Fruit fly (Drosophila melanogaster) whole organism, embryonic: ENCODE measurements around the gene CG32102.

ENCODE experiments used
- Ada2b ChIP-seq: fragments of 200-800 bp; sonication (Bioruptor generic); IDR thresholded peaks from 2 replicates; pipeline ENCODE4 v1.3.6; 2022; ENCODE audit warnings: missing biosample characterization, missing genetic modification characterization
- Awh ChIP-seq: fragments of 200-800 bp; sonication (Bioruptor generic); IDR thresholded peaks from 2 replicates; pipeline ENCODE4, ENCODE4 v1.3.6; 2022; ENCODE audit warnings: missing biosample characterization, missing genetic modification characterization
- B-H2 ChIP-seq: fragments of 200-800 bp; sonication (Bioruptor generic); optimal IDR thresholded peaks from 2 replicates; lab custom pipeline; 2018; ENCODE audit warnings: missing biosample characterization, mild to moderate bottlenecking, missing genetic modification characterization
- CG10366 ChIP-seq: fragments of 200-800 bp; sonication (Bioruptor generic); IDR thresholded peaks from 2 replicates; pipeline ENCODE4 v1.3.6; 2022; ENCODE audit warnings: missing biosample characterization, missing genetic modification characterization
- CG10654 ChIP-seq: fragments of 200-800 bp; sonication (Bioruptor generic); optimal IDR thresholded peaks from 2 replicates; lab custom pipeline; 2016; ENCODE audit warnings: missing biosample characterization, missing genetic modification characterization
- CG11085 ChIP-seq: fragments of 200-800 bp; sonication (Bioruptor generic); IDR thresholded peaks from 2 replicates; pipeline ENCODE4 v1.3.6; 2022; ENCODE audit warnings: missing biosample characterization, missing genetic modification characterization
- CG11247 ChIP-seq: fragments of 200-800 bp; sonication (Bioruptor generic); IDR thresholded peaks from 2 replicates; pipeline ENCODE4 v1.3.6; 2022; ENCODE audit warnings: missing biosample characterization, missing genetic modification characterization
- CG12071 ChIP-seq: fragments of 200-800 bp; sonication (Bioruptor generic); optimal IDR thresholded peaks from 3 replicates; lab custom pipeline; 2018; ENCODE audit warnings: missing biosample characterization, mild to moderate bottlenecking, missing genetic modification characterization
- CG12769 ChIP-seq: fragments of 200-800 bp; sonication (Bioruptor generic); optimal IDR thresholded peaks from 2 replicates; lab custom pipeline; 2019; ENCODE audit warnings: missing biosample characterization, mild to moderate bottlenecking, missing genetic modification characterization, moderate library complexity
- CG13287 ChIP-seq: fragments of 200-800 bp; sonication (Bioruptor generic); IDR thresholded peaks from 2 replicates; pipeline ENCODE4 v1.3.6; 2022; ENCODE audit warnings: missing biosample characterization, missing genetic modification characterization; ENCODE audit not compliant: partially characterized antibody
- CG13894 ChIP-seq: fragments of 200-800 bp; sonication (Bioruptor generic); optimal IDR thresholded peaks from 3 replicates; lab custom pipeline; 2018; ENCODE audit warnings: missing biosample characterization, mild to moderate bottlenecking, missing genetic modification characterization, moderate library complexity
- CG14860 ChIP-seq: fragments of 200-800 bp; sonication (Bioruptor generic); IDR thresholded peaks from 3 replicates; pipeline ENCODE4 v1.3.6; 2022; ENCODE audit warnings: missing biosample characterization, missing genetic modification characterization; ENCODE audit not compliant: partially characterized antibody
- CG2199 ChIP-seq: fragments of 200-800 bp; sonication (Bioruptor generic); IDR thresholded peaks from 3 replicates; pipeline ENCODE4 v1.3.6; 2022; ENCODE audit warnings: missing biosample characterization, missing genetic modification characterization
- CG3163 ChIP-seq: fragments of 200-800 bp; sonication (Bioruptor generic); optimal IDR thresholded peaks from 3 replicates; lab custom pipeline; 2016; ENCODE audit warnings: missing biosample characterization, missing genetic modification characterization
- CG3407 ChIP-seq: fragments of 200-800 bp; sonication (Bioruptor generic); optimal IDR thresholded peaks from 2 replicates; lab custom pipeline; 2018; ENCODE audit warnings: missing biosample characterization, mild to moderate bottlenecking, missing genetic modification characterization
- CG4360 ChIP-seq: fragments of 200-800 bp; sonication (Bioruptor generic); IDR thresholded peaks from 2 replicates; pipeline ENCODE4 v1.3.6; 2022; ENCODE audit warnings: missing biosample characterization, missing genetic modification characterization
- CG43689 ChIP-seq: fragments of 200-800 bp; sonication (Bioruptor generic); IDR thresholded peaks from 2 replicates; pipeline ENCODE4 v1.3.6; 2022; ENCODE audit warnings: missing biosample characterization, missing genetic modification characterization
- CG4854 ChIP-seq: fragments of 200-800 bp; sonication (Bioruptor generic); optimal IDR thresholded peaks from 2 replicates; lab custom pipeline; 2016; ENCODE audit warnings: missing biosample characterization, missing genetic modification characterization, inconsistent platforms
- CG7963 ChIP-seq: fragments of 200-800 bp; sonication (Bioruptor generic); IDR thresholded peaks from 3 replicates; pipeline ENCODE4 v1.3.6; 2022; ENCODE audit warnings: missing biosample characterization, missing genetic modification characterization; ENCODE audit not compliant: partially characterized antibody
- CG8388 ChIP-seq: fragments of 200-800 bp; sonication (Bioruptor generic); optimal IDR thresholded peaks from 2 replicates; lab custom pipeline; 2019; ENCODE audit warnings: missing biosample characterization, mild to moderate bottlenecking, missing genetic modification characterization, moderate library complexity
- CG9817 ChIP-seq: fragments of 200-800 bp; sonication (Bioruptor generic); optimal IDR thresholded peaks from 2 replicates; lab custom pipeline; 2018; ENCODE audit warnings: missing biosample characterization, mild to moderate bottlenecking, missing genetic modification characterization, moderate library complexity
- CHES-1-like ChIP-seq: fragments of 200-800 bp; sonication (Bioruptor generic); optimal IDR thresholded peaks from 2 replicates; lab custom pipeline; 2016; ENCODE audit warnings: missing biosample characterization, missing genetic modification characterization
- CTCF ChIP-seq: fragments of 200-800 bp; sonication (Bioruptor generic); optimal IDR thresholded peaks from 2 replicates; lab custom pipeline; 2017; ENCODE audit warnings: missing biosample characterization, mild to moderate bottlenecking, missing genetic modification characterization, moderate library complexity
- Dad ChIP-seq: fragments of 200-800 bp; sonication (Bioruptor generic); optimal IDR thresholded peaks from 3 replicates; lab custom pipeline; 2016; ENCODE audit warnings: missing biosample characterization, missing genetic modification characterization
- Deaf1 ChIP-seq: fragments of 200-800 bp; optimal IDR thresholded peaks from 3 replicates; lab custom pipeline; 2019; ENCODE audit warnings: missing biosample characterization, mild to moderate bottlenecking, missing genetic modification characterization, moderate library complexity
- Gsc ChIP-seq: fragments of 200-800 bp; sonication (Bioruptor generic); IDR thresholded peaks from 2 replicates; pipeline ENCODE4 v1.3.6; 2022; ENCODE audit warnings: missing biosample characterization, missing genetic modification characterization
- Mad ChIP-seq: fragments of 200-800 bp; sonication (Bioruptor generic); optimal IDR thresholded peaks from 2 replicates; lab custom pipeline; 2016; ENCODE audit warnings: missing biosample characterization, missing genetic modification characterization
- NC2β ChIP-seq: fragments of 200-800 bp; sonication (Bioruptor generic); optimal IDR thresholded peaks from 2 replicates; lab custom pipeline; 2016; ENCODE audit warnings: missing biosample characterization, missing genetic modification characterization
- NK7.1 ChIP-seq: fragments of 200-800 bp; sonication (Bioruptor generic); optimal IDR thresholded peaks from 3 replicates; lab custom pipeline; 2016; ENCODE audit warnings: missing biosample characterization, missing genetic modification characterization
- Nf-YA ChIP-seq: fragments of 200-800 bp; sonication (Bioruptor generic); IDR thresholded peaks from 2 replicates; pipeline ENCODE4 v1.3.6; 2022; ENCODE audit warnings: missing biosample characterization, missing genetic modification characterization
- Optix ChIP-seq: fragments of 200-800 bp; sonication (Bioruptor generic); IDR thresholded peaks from 3 replicates; pipeline ENCODE4 v1.3.6; 2022; ENCODE audit warnings: missing biosample characterization, missing genetic modification characterization
- Six4 ChIP-seq: fragments of 200-800 bp; sonication (Bioruptor generic); optimal IDR thresholded peaks from 2 replicates; lab custom pipeline; 2016; ENCODE audit warnings: missing biosample characterization, missing genetic modification characterization
- Trl ChIP-seq, 3 experiments: fragments of >200 bp in 2 of 3; fragments of 200-800 bp in 1 of 3; sonication (Bioruptor generic) in 1 of 3; optimal IDR thresholded peaks; 2 replicates in 1 of 3; 3 replicates in 2 of 3; lab custom pipeline; 2016 to 2017; ENCODE audit warnings: missing biosample characterization in 1 of 3, missing genetic modification characterization in 1 of 3
- ab ChIP-seq: fragments of 200-800 bp; sonication (Bioruptor generic); optimal IDR thresholded peaks from 2 replicates; lab custom pipeline; 2016; ENCODE audit warnings: missing biosample characterization, missing genetic modification characterization
- crol ChIP-seq: fragments of 200-800 bp; sonication (Bioruptor generic); IDR thresholded peaks from 2 replicates; pipeline ENCODE4 v1.3.6; 2022; ENCODE audit warnings: missing biosample characterization, missing genetic modification characterization
- esg ChIP-seq: fragments of 200-800 bp; sonication (Bioruptor generic); conservative IDR thresholded peaks from 2 replicates; pipeline ENCODE4 v1.3.6; 2022; ENCODE audit warnings: missing biosample characterization, missing genetic modification characterization
- gcm2 ChIP-seq: fragments of 200-800 bp; sonication (Bioruptor generic); optimal IDR thresholded peaks from 2 replicates; lab custom pipeline; 2016; ENCODE audit warnings: missing biosample characterization, missing genetic modification characterization
- ham ChIP-seq: fragments of 200-800 bp; sonication (Bioruptor generic); IDR thresholded peaks from 2 replicates; pipeline ENCODE4 v1.3.6; 2022; ENCODE audit warnings: missing biosample characterization, missing genetic modification characterization
- insv ChIP-seq, 2 experiments: fragments of 200-800 bp; sonication (Bioruptor generic); optimal IDR thresholded peaks; 3 replicates each; lab custom pipeline; 2016 to 2018; ENCODE audit warnings: missing biosample characterization in 2 of 2, missing genetic modification characterization in 2 of 2
- lbe ChIP-seq: fragments of 200-800 bp; sonication (Bioruptor generic); optimal IDR thresholded peaks from 2 replicates; lab custom pipeline; 2016; ENCODE audit warnings: missing biosample characterization, mild to moderate bottlenecking, missing genetic modification characterization
- mam ChIP-seq: fragments of 200-800 bp; sonication (Bioruptor generic); optimal IDR thresholded peaks from 3 replicates; lab custom pipeline; 2016; ENCODE audit warnings: missing biosample characterization, missing genetic modification characterization
- pb ChIP-seq: fragments of 200-800 bp; sonication (Bioruptor generic); optimal IDR thresholded peaks from 3 replicates; lab custom pipeline; 2016; ENCODE audit warnings: missing biosample characterization, missing genetic modification characterization
- sens-2 ChIP-seq: fragments of 200-800 bp; sonication (Bioruptor generic); IDR thresholded peaks from 2 replicates; pipeline ENCODE4 v1.3.6; 2022; ENCODE audit warnings: missing biosample characterization, missing genetic modification characterization
- sob ChIP-seq: fragments of 200-800 bp; sonication (Bioruptor generic); IDR thresholded peaks from 2 replicates; pipeline ENCODE4 v1.3.6; 2022; ENCODE audit warnings: missing biosample characterization, missing genetic modification characterization
- sqz ChIP-seq: fragments of 200-800 bp; sonication (Bioruptor generic); optimal IDR thresholded peaks from 3 replicates; lab custom pipeline; 2018; ENCODE audit warnings: missing biosample characterization, mild to moderate bottlenecking, missing genetic modification characterization
- sr ChIP-seq: fragments of 200-800 bp; sonication (Bioruptor generic); IDR thresholded peaks from 3 replicates; pipeline ENCODE4 v1.3.6; 2022; ENCODE audit warnings: missing biosample characterization, missing genetic modification characterization
- tup ChIP-seq: fragments of 200-800 bp; sonication (Bioruptor generic); optimal IDR thresholded peaks from 2 replicates; lab custom pipeline; 2016; ENCODE audit warnings: missing biosample characterization, mild to moderate bottlenecking, missing genetic modification characterization, moderate library complexity
- tx ChIP-seq: fragments of 200-800 bp; sonication (Bioruptor generic); optimal IDR thresholded peaks from 2 replicates; lab custom pipeline; 2016; ENCODE audit warnings: missing biosample characterization, missing genetic modification characterization
- vnd ChIP-seq: fragments of 200-800 bp; sonication (Bioruptor generic); IDR thresholded peaks from 3 replicates; pipeline ENCODE4 v1.3.6; 2022; ENCODE audit warnings: missing biosample characterization, missing genetic modification characterization; ENCODE audit not compliant: partially characterized antibody
- vvl ChIP-seq: fragments of 200-800 bp; sonication (Bioruptor generic); IDR thresholded peaks from 2 replicates; pipeline ENCODE4 v1.3.6; 2022; ENCODE audit warnings: missing biosample characterization, missing genetic modification characterization
- wdn ChIP-seq: fragments of 200-800 bp; sonication (Bioruptor generic); IDR thresholded peaks from 2 replicates; pipeline ENCODE4 v1.3.6; 2022; ENCODE audit warnings: missing biosample characterization, missing genetic modification characterization
- z ChIP-seq: fragments of 200-800 bp; sonication (Bioruptor generic); IDR thresholded peaks from 3 replicates; pipeline ENCODE4 v1.3.6; 2022; ENCODE audit warnings: missing biosample characterization, missing genetic modification characterization
- zen ChIP-seq: fragments of 200-800 bp; sonication (Bioruptor generic); optimal IDR thresholded peaks from 3 replicates; lab custom pipeline; 2018; ENCODE audit warnings: missing biosample characterization, mild to moderate bottlenecking, missing genetic modification characterization, moderate library complexity

CG32102 gene

dm6 chr3L:12501249-12501648, 31.7 kb upstream of the CG32102 start, which contains the start of the genes CG10638 and CG10681 (continued):
- TF ChIP-seq CG13287 (GFP tag; lab: Robert Waterston, UW) (peak; percentile 65), CG4360 (GFP tag; lab: Robert Waterston, UW) (no peak), sqz (GFP tag; lab: Kevin White, UChicago) (peak; percentile 97), CG14860 (GFP tag; lab: Robert Waterston, UW) (no peak), CG13894 (peak; percentile 18), CG4854 (GFP tag; lab: Kevin White, UChicago) (peak; percentile 10), tup (GFP tag; lab: Kevin White, UChicago) (no peak), CHES-1-like (peak; percentile 3), NK7.1 (no peak), Mad (GFP tag; lab: Kevin White, UChicago) (no peak), CG11085 (no peak), CG8388 (GFP tag; lab: Kevin White, UChicago) (peak; percentile 27), Nf-YA (GFP tag; lab: Robert Waterston, UW) (no peak), Optix (GFP tag; lab: Robert Waterston, UW) (no peak), ham (GFP tag; lab: Robert Waterston, UW) (no peak), Ada2b (GFP tag; lab: Robert Waterston, UW) (no peak), Six4 (GFP tag; lab: Kevin White, UChicago) (no peak), ab (GFP tag; lab: Kevin White, UChicago) (no peak), vnd (GFP tag; lab: Robert Waterston, UW) (no peak), NC2β (GFP tag; lab: Kevin White, UChicago) (peak; percentile 28), pb (no peak), z (GFP tag; lab: Robert Waterston, UW) (no peak), sr (GFP tag; lab: Robert Waterston, UW) (no peak), Awh (no peak), Trl (optimal IDR thresholded peaks at IDR 0.05; lab: Kevin White, UChicago) (no peak), Trl (GFP tag; optimal IDR thresholded peaks at IDR 0.05; lab: Kevin White, UChicago) (peak; percentile 24), lbe (GFP tag; lab: Kevin White, UChicago) (peak; percentile 85), Gsc (GFP tag; lab: Robert Waterston, UW) (no peak), Deaf1 (tag; lab: Kevin White, UChicago) (no peak), crol (GFP tag; lab: Robert Waterston, UW) (no peak), CG12071 (no peak), CG2199 (GFP tag; lab: Robert Waterston, UW) (no peak), Dad (GFP tag; lab: Kevin White, UChicago) (no peak), CG10654 (GFP tag; lab: Kevin White, UChicago) (peak; percentile 57), CTCF (GFP tag; lab: Kevin White, UChicago) (peak; percentile 2), CG7963 (GFP tag; lab: Robert Waterston, UW) (no peak), vvl (GFP tag; lab: Robert Waterston, UW) (peak; percentile 50), wdn (GFP tag; lab: Robert Waterston, UW) (no peak), CG9817 (tag; lab: Kevin White, UChicago) (no peak), sob (peak; percentile 37; the same call in 1 of the 2 replicates), CG11247 (GFP tag; lab: Robert Waterston, UW) (no peak), sens-2 (GFP tag; lab: Robert Waterston, UW) (no peak), CG3163 (GFP tag; lab: Kevin White, UChicago) (no peak), CG10366 (GFP tag; lab: Robert Waterston, UW) (no peak), mam (GFP tag; lab: Kevin White, UChicago) (no peak), CG43689 (no peak), CG3407 (no peak), esg (GFP tag; lab: Robert Waterston, UW) (no peak), CG12769 (tag; lab: Kevin White, UChicago) (no peak), tx (GFP tag; lab: Kevin White, UChicago) (peak; percentile 17), insv (GFP tag; optimal IDR thresholded peaks at IDR 0.05; lab: Kevin White, UChicago) (no peak), zen (peak; percentile 8), B-H2 (peak; percentile 43), gcm2 (no peak)
